Fruit fly (Drosophila melanogaster) whole organism, pupa: ENCODE results near the gene hale.

Experiments used
- CG10348 ChIP-seq: fragments of 200-800 bp; sonication (Bioruptor generic); IDR thresholded peaks from 2 replicates; pipeline ENCODE4 v1.3.6; 2022; ENCODE audit warnings: missing biosample characterization, missing genetic modification characterization
- CG13204 ChIP-seq: fragments of 200-800 bp; sonication (Bioruptor generic); optimal IDR thresholded peaks from 2 replicates; lab custom pipeline; 2018; ENCODE audit warnings: missing biosample characterization, mild to moderate bottlenecking, missing genetic modification characterization, moderate library complexity
- CG34367 ChIP-seq: fragments of 200-800 bp; sonication (Bioruptor generic); optimal IDR thresholded peaks from 2 replicates; lab custom pipeline; 2018; ENCODE audit warnings: missing biosample characterization, mild to moderate bottlenecking, missing genetic modification characterization
- CG9948 ChIP-seq: fragments of 200-800 bp; sonication (Bioruptor generic); optimal IDR thresholded peaks from 2 replicates; lab custom pipeline; 2018; ENCODE audit warnings: missing biosample characterization, mild to moderate bottlenecking, missing genetic modification characterization, moderate library complexity
- Pif1B ChIP-seq: fragments of 200-800 bp; sonication (Bioruptor generic); optimal IDR thresholded peaks from 3 replicates; lab custom pipeline; 2016; ENCODE audit warnings: missing biosample characterization, missing genetic modification characterization

- TF ChIP-seq CG10348 (GFP tag; lab: Robert Waterston, UW) (no peak), CG34367 (tag; lab: Kevin White, UChicago) (no peak), CG9948 (tag; lab: Kevin White, UChicago) (no peak), Pif1B (no peak), CG13204 (GFP tag; lab: Kevin White, UChicago) (no peak)
These were observed 15.4 kb upstream of the hale start for dm6 chr3L:20000878-20001640.
